Fruit fly (Drosophila melanogaster): ENCODE results near the gene CG8478.

- no peak for TF ChIP-seq toe (GFP tag; optimal IDR thresholded peaks at IDR 0.05)
- no peak for TF ChIP-seq CG7045 (GFP tag; optimal IDR thresholded peaks at IDR 0.05)
- no peak for TF ChIP-seq cic (GFP tag; optimal IDR thresholded peaks at IDR 0.05)
- TF ChIP-seq bab1 (GFP tag; optimal IDR thresholded peaks at IDR 0.05): no peak
- TF ChIP-seq CG14711 (tag; optimal IDR thresholded peaks at IDR 0.05): no peak
- TF ChIP-seq cnc (optimal IDR thresholded peaks at IDR 0.05): no peak
- no peak for TF ChIP-seq ovo (GFP tag; optimal IDR thresholded peaks at IDR 0.05)
- TF ChIP-seq CG7101 (tag; optimal IDR thresholded peaks at IDR 0.05): no peak
- TF ChIP-seq CG5204 (GFP tag; optimal IDR thresholded peaks at IDR 0.05): no peak
Measured at dm6 chr3R:9812447-9812846, 49.0 kb downstream of the CG8478 start, which contains the start of gene CG8534.
